Fruit fly (Drosophila melanogaster) whole organism, larva: ENCODE results near the gene TwdlO.

Experiments used
- noc ChIP-seq: fragments of 200-800 bp; sonication (Bioruptor generic); optimal IDR thresholded peaks from 3 replicates; lab custom pipeline; 2019; ENCODE audit warnings: missing biosample characterization, mild to moderate bottlenecking, missing genetic modification characterization, moderate library complexity

Gene TwdlO

DNA sequence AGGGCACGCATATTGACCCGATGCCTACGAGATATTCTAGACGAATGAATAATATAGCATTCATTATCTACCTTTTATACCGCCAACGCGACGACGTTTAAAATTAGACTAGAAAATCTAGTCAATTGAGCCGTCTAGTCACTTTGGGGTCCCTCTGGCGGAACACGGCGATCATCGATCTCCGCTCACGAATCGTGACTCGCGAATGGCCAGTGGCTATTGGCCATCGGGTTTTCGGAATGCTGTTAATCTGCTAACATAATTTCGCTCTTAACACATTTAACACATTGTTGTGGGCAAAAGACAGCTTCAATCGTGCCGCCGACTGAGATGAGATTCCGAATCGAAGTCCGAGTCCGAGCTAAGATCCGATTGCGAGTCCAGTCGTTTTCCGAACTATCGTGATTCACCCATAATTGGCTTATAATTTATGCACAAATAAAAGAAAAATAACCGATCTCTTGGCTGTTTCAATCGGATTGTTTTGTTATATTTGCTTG lies 5.2 kb downstream of the TwdlO start, which contains the start of gene TwdlP:
Gene TwdlP, minus strand, starts transcription at position 51 of the 500 bp plus-strand sequence.
- TF ChIP-seq noc (tag; lab: Kevin White, UChicago): no peak

DNA sequence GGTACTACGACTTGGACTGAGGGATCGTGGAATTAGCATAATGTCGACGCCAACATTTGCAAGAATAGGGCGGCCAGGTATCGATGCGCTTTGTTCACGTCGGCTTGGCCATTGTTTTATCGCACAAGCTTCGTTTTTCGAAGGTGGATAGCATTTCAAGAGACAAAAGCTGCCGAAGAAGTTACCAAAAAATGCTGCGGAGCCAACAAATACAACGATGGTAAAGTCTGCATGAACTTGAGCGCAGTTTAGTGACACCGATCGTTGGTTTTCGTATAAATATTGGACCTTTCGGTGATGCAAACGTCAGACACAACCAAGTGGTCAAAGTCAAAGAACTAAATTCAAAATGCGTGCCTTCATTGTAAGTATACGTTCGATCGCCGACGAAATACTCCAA lies 7.7 kb downstream of the TwdlO start, which contains the start of gene TwdlM:
Gene TwdlM, plus strand, starts transcription at position 301 of the 400 bp plus-strand sequence.
- TF ChIP-seq noc (tag; lab: Kevin White, UChicago): no peak

DNA sequence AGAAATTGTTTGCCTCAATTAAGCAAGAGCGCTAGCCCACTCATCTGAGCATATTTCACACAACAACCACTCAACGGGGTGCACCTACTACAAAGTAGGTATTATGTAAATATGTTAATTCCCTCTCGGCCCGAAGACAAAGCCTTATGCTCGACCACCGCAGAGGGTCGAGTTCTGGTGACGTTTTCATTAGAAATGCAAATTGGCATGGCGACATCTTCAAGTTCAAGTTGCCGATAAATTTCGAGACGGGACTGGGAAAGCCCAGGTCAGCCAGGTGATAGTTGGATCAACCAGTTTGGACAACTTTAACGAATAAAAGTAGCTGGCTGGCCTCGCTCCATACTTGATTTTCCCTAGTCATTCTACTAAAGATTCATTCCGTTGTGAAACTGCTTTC lies 11.1 kb downstream of the TwdlO start:
- no peak for TF ChIP-seq noc (tag; lab: Kevin White, UChicago)

DNA sequence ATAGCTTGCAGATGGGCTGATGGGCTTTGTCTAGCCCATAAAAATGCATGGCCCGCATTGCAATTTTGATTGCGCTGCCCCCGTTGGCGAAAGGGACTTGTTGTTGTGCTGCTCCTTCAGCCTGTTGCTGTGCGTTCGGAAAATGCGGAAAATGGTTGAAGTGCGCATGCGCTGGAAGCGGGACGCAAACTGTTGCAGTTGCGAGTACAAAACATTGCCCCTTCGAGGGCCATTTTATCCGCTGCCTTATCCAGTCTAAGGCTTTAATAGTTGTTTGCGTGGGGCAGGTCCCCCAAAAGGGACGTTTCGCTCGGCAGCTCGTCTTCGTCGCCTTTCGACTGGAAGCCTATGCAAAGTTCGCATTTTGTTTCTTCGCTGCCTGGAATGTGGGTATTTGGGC lies 20.0 kb downstream of the TwdlO start:
- no peak for TF ChIP-seq noc (tag; lab: Kevin White, UChicago)

DNA sequence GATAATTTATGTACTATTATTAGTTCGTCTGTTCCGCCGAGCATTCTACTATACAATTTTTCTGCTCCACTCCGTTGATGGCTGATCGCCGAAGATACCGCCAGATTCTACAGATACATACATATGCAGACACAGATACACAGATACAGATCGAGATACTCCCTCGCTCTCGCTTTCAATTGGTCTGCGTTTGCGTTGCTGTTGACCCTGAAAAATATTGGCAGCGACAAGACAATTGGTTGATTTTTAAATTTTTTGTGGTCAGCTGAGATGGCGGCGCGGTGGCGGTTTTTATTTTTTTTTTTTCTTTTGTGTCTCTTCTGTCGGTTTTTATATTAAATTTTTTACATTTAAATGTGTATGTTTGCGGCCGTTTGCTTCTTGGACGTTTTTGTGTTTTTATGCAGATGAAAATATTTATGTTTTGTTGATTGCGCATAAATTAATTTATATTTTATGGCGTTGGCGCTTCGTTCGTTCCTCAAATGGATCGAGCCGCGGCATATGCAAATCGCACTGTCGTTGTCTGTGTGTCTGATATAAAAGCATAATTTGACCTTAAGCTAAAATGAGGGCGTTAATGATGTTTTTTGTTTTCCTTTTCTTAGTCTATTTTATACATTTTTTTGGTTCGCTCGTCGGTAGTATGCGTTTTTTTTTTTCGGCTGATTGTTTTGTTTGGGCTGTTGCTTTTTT lies 32.5 kb downstream of the TwdlO start:
- TF ChIP-seq noc (tag; lab: Kevin White, UChicago): no peak

DNA sequence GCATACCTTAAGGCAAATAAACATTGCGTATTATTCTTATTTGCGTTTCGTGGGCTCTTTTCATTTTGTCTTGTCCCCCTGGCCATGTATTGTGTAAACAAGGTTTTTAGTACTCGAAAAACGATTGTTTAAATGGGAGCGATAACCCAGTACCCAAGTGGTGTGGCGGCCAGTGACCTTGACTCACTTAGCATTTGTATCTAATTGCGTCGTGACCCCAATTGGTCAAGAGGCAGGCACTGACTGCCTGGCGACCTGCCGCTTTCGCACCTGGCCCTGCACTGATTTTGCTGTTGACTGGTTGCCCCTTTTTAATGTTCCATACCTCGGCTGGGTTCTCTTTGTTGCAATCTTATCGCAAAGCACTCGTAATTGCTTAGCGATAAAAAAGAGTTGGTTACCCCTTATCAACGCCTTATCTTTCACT lies 38.4 kb downstream of the TwdlO start:
- TF ChIP-seq noc (tag; lab: Kevin White, UChicago): no peak
